Fruit fly (Drosophila melanogaster) whole organism: ENCODE data around the gene Phae2.

Experiments
- CG8478 ChIP-seq: fragments of >200 bp; optimal IDR thresholded peaks from 2 replicates; lab custom pipeline; 2018; ENCODE audit warnings: inconsistent platforms
- pan ChIP-seq: fragments of >200 bp; optimal IDR thresholded peaks from 2 replicates; lab custom pipeline; 2017
- usp ChIP-seq: fragments of >200 bp; optimal IDR thresholded peaks from 2 replicates; lab custom pipeline; 2017; ENCODE audit warnings: missing biosample characterization, missing genetic modification characterization, mixed read lengths

DNA sequence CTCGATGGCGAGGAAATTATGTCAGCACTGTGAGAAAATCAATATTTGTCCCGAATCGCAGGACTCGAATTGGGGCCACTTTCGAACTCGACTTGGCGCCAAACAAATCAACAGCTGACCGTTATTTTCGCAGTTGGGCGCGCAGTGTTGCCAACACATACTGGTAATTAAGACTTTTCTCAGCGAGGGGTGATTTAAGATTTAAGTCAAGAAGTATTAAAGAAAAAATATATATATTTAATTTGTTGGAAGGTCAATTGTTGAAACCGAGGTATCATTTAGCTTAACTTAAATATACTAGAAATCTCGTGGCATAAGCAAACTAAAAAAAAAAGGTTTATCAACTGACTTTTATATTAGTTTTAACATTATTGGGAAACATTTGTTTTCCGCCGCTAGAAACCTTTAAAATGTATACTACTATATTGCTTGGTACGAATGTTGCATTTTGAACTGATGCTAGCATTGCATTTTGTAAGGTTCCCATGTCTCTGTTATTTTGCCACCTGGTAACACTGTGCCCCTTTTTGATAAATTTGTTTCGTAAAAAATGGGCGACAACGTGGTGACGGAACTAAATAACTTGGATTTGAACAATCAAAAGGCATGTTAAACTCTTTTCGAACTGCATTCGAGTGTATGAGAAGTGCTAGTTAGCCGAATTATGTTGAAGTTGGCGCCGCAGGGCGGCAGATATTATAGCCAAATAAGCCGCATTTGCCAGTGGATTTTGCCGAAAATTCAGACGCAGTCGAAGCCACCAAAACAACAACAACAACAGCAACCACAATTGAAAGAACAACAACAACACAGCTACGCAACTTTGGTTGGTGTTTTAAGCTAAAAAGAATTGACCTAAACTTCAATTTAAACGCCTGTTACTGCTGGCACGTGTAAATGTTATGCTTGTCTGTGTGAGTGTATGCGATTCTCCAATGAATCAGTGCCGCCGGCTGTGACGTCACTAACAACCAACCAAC, 7.4 kb upstream of the Phae2 start, which contains the start of the genes Patsas and ThrRS:
- TF ChIP-seq pan (lab: Kevin White, UChicago) (no peak), CG8478 (lab: Kevin White, UChicago) (no peak), usp (GFP tag; lab: Kevin White, UChicago) (no peak)
